Fruit fly (Drosophila melanogaster) whole organism, pupa: ENCODE data around the gene CG31551.

Source experiments
- CG10348 ChIP-seq: fragments of 200-800 bp; sonication (Bioruptor generic); IDR thresholded peaks from 2 replicates; pipeline ENCODE4 v1.3.6; 2022; ENCODE audit warnings: missing biosample characterization, missing genetic modification characterization
- CG12605 ChIP-seq: fragments of 200-800 bp; sonication (Bioruptor generic); IDR thresholded peaks from 2 replicates; pipeline ENCODE4 v1.3.6; 2022; ENCODE audit warnings: missing biosample characterization, missing genetic modification characterization
- CG13204 ChIP-seq: fragments of 200-800 bp; sonication (Bioruptor generic); optimal IDR thresholded peaks from 2 replicates; lab custom pipeline; 2018; ENCODE audit warnings: missing biosample characterization, mild to moderate bottlenecking, missing genetic modification characterization, moderate library complexity
- CG14655 ChIP-seq: fragments of 200-800 bp; sonication (Bioruptor generic); optimal IDR thresholded peaks from 3 replicates; lab custom pipeline; 2017; ENCODE audit warnings: mild to moderate bottlenecking, missing biosample characterization, missing genetic modification reagents, missing genetic modification characterization
- CG15710 ChIP-seq: fragments of 200-800 bp; sonication (Bioruptor generic); optimal IDR thresholded peaks from 2 replicates; lab custom pipeline; 2018; ENCODE audit warnings: missing biosample characterization, mild to moderate bottlenecking, missing genetic modification characterization, moderate library complexity
- CG17806 ChIP-seq: fragments of 200-800 bp; sonication (Bioruptor generic); optimal IDR thresholded peaks from 2 replicates; lab custom pipeline; 2018; ENCODE audit warnings: missing biosample characterization, mild to moderate bottlenecking, missing genetic modification characterization, moderate library complexity
- CG32121 ChIP-seq: fragments of 200-800 bp; sonication (Bioruptor generic); IDR thresholded peaks from 2 replicates; pipeline ENCODE4 v1.3.6; 2022; ENCODE audit warnings: missing biosample characterization, missing genetic modification characterization
- CG34367 ChIP-seq: fragments of 200-800 bp; sonication (Bioruptor generic); optimal IDR thresholded peaks from 2 replicates; lab custom pipeline; 2018; ENCODE audit warnings: missing biosample characterization, mild to moderate bottlenecking, missing genetic modification characterization
- CG4496 ChIP-seq: fragments of 200-800 bp; sonication (Bioruptor generic); IDR thresholded peaks from 3 replicates; pipeline ENCODE4 v1.3.6; 2022; ENCODE audit warnings: missing biosample characterization, missing genetic modification characterization
- CG8159 ChIP-seq: fragments of 200-800 bp; sonication (Bioruptor generic); optimal IDR thresholded peaks from 3 replicates; lab custom pipeline; 2018; ENCODE audit warnings: missing biosample characterization, mild to moderate bottlenecking, missing genetic modification characterization, moderate library complexity
- CG8301 ChIP-seq: fragments of 200-800 bp; sonication (Bioruptor generic); optimal IDR thresholded peaks from 2 replicates; lab custom pipeline; 2018; ENCODE audit warnings: missing biosample characterization, mild to moderate bottlenecking, missing genetic modification characterization
- CG9948 ChIP-seq: fragments of 200-800 bp; sonication (Bioruptor generic); optimal IDR thresholded peaks from 2 replicates; lab custom pipeline; 2018; ENCODE audit warnings: missing biosample characterization, mild to moderate bottlenecking, missing genetic modification characterization, moderate library complexity
- D1 ChIP-seq: fragments of 200-800 bp; sonication (Bioruptor generic); optimal IDR thresholded peaks from 2 replicates; lab custom pipeline; 2018; ENCODE audit warnings: missing biosample characterization, mild to moderate bottlenecking, missing genetic modification characterization, moderate library complexity
- EcR ChIP-seq: fragments of 200-800 bp; sonication (Bioruptor generic); optimal IDR thresholded peaks from 3 replicates; lab custom pipeline; 2019; ENCODE audit warnings: missing biosample characterization, missing genetic modification characterization, mild to moderate bottlenecking, moderate library complexity, missing genetic modification reagents
- Ets98B ChIP-seq: fragments of 200-800 bp; sonication (Bioruptor generic); IDR thresholded peaks from 2 replicates; pipeline ENCODE4 v1.3.6; 2022; ENCODE audit warnings: missing biosample characterization, missing genetic modification characterization
- Pif1A ChIP-seq: fragments of 200-800 bp; sonication (Bioruptor generic); optimal IDR thresholded peaks from 3 replicates; lab custom pipeline; 2016; ENCODE audit warnings: missing biosample characterization, missing genetic modification characterization
- Pif1B ChIP-seq: fragments of 200-800 bp; sonication (Bioruptor generic); optimal IDR thresholded peaks from 3 replicates; lab custom pipeline; 2016; ENCODE audit warnings: missing biosample characterization, missing genetic modification characterization
- Snoo ChIP-seq: fragments of 200-800 bp; sonication (Bioruptor generic); optimal IDR thresholded peaks from 3 replicates; lab custom pipeline; 2017; ENCODE audit warnings: missing biosample characterization, mild to moderate bottlenecking, missing genetic modification characterization, inconsistent platforms
- fd96Ca ChIP-seq: fragments of 200-800 bp; sonication (Bioruptor generic); IDR thresholded peaks from 3 replicates; pipeline ENCODE4 v1.3.6; 2022; ENCODE audit warnings: missing biosample characterization, missing genetic modification characterization
- gl ChIP-seq: fragments of 200-800 bp; sonication (Bioruptor generic); optimal IDR thresholded peaks from 2 replicates; lab custom pipeline; 2018; ENCODE audit warnings: missing biosample characterization, mild to moderate bottlenecking, missing genetic modification characterization
- rn ChIP-seq: fragments of 200-800 bp; sonication (Bioruptor generic); IDR thresholded peaks from 2 replicates; pipeline ENCODE4 v1.3.6; 2022; ENCODE audit warnings: missing biosample characterization, missing genetic modification characterization

CG31551 gene

DNA sequence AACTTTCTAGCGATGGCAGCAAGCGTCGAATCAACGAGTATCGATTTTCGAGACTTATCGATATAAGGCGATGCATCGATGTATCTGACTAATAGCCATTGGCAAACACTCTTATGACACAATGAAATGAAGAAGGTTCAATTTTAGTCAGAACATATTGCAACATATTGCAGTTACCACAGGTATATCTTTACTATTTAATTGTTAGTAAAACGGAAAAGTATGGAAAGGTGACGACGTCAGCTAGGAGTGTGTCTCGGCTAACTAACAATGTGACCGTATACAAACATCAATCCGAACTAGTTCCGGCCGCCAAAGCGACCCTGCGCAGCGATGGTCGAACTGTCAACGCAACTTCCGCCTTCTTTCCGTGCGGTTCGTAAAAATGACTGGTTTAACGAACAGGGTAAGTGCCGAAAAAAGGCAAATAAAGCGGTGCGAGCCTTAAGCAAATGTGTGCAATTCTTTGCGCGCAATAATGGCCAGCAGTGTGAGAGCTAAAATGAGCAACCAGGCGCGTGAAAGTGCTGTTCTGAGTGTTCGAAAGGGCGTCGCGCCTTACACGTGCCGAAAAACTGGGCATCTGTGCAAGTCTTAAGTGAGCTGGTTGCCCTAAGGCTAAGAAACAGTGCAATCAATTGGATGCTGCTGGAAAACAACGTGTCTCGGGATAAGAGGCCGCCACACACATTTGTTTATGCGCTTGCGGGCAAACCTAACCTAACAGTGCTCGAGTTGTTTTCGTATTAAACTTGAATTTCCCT lies 3.4 kb upstream of the CG31551 start, which contains the start of the genes Dph4, Spec2 and RpL13A:
Gene Dph4, minus strand, starts transcription at position 11 of the 764 bp plus-strand sequence.
Gene Spec2, minus strand, starts transcription at position 11 of the 764 bp plus-strand sequence.
Gene RpL13A, plus strand, starts transcription at position 360 of the 764 bp plus-strand sequence.
- TF ChIP-seq CG15710 (tag; lab: Kevin White, UChicago) (peak; percentile 63), gl (tag; lab: Kevin White, UChicago) (peak; percentile 72), CG9948 (tag; lab: Kevin White, UChicago) (peak; percentile 22), CG17806 (tag; lab: Kevin White, UChicago) (peak; percentile 34), CG34367 (tag; lab: Kevin White, UChicago) (peak; percentile 83), Snoo (tag; lab: Kevin White, UChicago) (peak; percentile 94), CG8301 (tag; lab: Kevin White, UChicago) (peak; percentile 42), CG32121 (GFP tag; lab: Robert Waterston, UW) (no peak), CG10348 (GFP tag; lab: Robert Waterston, UW) (no peak)

DNA sequence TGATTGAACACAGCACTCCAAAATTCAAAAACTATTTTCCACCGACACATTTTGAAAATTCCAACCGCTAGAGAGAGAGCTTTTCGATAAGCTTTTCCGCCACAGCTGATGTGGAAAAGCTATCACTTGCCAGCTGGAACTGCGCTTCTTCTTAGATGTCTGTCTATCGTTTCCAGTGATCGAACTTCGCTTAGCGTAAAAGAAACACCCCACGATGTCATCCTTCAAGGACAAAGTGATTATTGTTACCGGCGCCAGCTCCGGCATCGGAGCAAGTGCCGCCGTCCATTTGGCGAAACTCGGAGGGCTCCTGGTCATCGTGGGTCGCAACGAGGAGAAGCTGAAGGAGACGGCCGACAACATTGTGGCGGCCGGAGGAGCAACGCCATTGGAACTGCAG lies 4.5 kb downstream of the CG31551 start, which contains the start of gene CG31549:
Gene CG31549, plus strand, starts transcription at position 11 of the 400 bp plus-strand sequence.
- no peak for TF ChIP-seq CG9948 (tag; lab: Kevin White, UChicago)
- TF ChIP-seq Ets98B (GFP tag; lab: Robert Waterston, UW): no peak
- no peak for TF ChIP-seq CG4496 (GFP tag; lab: Robert Waterston, UW)
- TF ChIP-seq CG17806 (tag; lab: Kevin White, UChicago): no peak
- TF ChIP-seq CG8301 (tag; lab: Kevin White, UChicago): no peak
- no peak for TF ChIP-seq fd96Ca (GFP tag; lab: Robert Waterston, UW)
- no peak for TF ChIP-seq gl (tag; lab: Kevin White, UChicago)
- TF ChIP-seq CG10348 (GFP tag; lab: Robert Waterston, UW): no peak
- no peak for TF ChIP-seq CG12605 (GFP tag; lab: Robert Waterston, UW)
- no peak for TF ChIP-seq CG32121 (GFP tag; lab: Robert Waterston, UW)

DNA sequence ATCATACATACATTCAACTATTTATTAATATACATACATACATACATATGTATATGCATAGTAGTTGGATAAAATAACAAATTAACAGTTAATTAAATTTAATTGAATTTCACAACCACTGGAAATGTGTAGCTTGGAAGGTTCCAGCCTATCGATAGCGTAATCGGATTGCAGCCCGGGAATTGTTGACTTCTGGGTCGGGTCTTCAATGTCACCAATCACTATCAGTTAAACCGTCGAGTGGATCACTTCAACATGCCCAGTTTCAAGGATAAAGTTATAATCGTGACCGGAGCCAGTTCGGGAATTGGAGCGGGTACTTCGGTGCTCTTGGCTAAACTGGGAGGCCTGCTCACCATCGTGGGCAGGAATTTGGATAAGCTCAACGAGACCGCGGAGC lies 5.8 kb downstream of the CG31551 start, which contains the start of gene CG12171:
Gene CG12171, plus strand, starts transcription at position 191 of the 400 bp plus-strand sequence.
- TF ChIP-seq rn (no peak), CG12605 (GFP tag; lab: Robert Waterston, UW) (no peak), CG17806 (tag; lab: Kevin White, UChicago) (no peak), EcR (GFP tag; lab: Kevin White, UChicago) (peak; percentile 18), CG15710 (tag; lab: Kevin White, UChicago) (no peak), Ets98B (GFP tag; lab: Robert Waterston, UW) (no peak), CG9948 (tag; lab: Kevin White, UChicago) (no peak), CG14655 (GFP tag; lab: Kevin White, UChicago) (no peak), CG34367 (tag; lab: Kevin White, UChicago) (no peak)

DNA sequence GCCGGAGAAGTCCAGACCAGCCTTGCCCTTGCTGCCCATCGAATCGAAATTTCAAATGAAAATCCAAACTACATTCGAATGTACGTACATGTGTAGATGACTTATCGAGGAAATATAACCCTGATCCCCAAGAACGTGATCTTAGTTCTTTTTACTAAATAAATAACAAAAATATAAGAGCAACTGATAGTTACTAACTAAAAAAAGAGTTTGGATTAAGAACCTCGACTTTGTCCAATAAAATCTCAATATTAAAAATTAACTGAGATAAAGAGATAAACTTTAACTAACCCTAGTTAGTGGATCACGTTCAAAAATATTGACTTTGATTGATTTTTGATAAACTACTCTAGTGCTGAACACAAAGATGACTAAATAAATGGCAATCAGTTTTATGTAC lies 7.9 kb downstream of the CG31551 start, which contains the start of gene CG31546:
Gene CG31546, minus strand, starts transcription at position 101 of the 400 bp plus-strand sequence.
- no peak for TF ChIP-seq CG32121 (GFP tag; lab: Robert Waterston, UW)
- TF ChIP-seq rn: no peak
- TF ChIP-seq CG14655 (GFP tag; lab: Kevin White, UChicago): no peak
- TF ChIP-seq CG17806 (tag; lab: Kevin White, UChicago): no peak
- TF ChIP-seq Pif1A (GFP tag; lab: Kevin White, UChicago): no peak
- TF ChIP-seq EcR (GFP tag; lab: Kevin White, UChicago): no peak
- TF ChIP-seq CG8301 (tag; lab: Kevin White, UChicago): no peak

DNA sequence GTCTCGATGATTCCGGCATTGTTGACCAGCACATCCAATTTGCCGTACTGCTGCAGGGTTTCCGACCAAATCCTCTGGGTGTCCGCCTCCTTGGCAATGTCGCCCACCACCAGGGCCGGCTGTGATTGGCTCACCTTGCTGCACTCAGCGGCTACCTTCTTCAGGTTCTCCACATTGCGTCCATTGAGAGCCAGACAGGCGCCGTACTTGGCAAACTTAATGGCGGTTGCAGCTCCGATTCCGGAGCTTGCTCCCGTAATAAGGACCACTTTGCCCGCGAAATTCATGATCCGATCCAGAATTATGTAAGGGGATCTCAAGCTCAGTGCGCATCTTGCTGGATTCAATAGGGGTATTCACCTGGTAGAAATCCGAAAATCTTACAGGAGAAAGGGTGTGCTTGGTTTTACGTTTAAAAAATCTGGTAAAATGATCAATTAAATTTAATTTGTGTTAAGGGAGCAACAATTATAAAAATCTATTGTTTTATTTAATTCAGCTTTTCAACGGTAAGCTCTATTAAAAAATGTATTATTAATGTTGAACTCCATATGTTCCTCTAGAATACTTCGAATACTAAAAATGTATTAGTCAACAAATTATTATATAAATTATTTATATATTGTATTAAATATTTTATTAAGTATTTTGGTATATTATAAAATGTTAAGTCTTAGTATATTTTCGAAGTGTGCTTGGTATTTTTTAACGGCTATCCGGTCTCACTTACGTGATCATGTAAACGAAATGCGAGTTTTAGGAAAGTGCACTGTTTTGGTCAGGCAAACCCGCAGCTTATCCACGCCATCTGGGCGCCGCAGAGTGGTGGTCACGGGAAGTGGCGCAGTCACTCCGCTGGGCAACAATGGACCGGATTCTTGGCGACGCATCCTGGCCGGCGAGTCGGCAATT lies 9.1 kb downstream of the CG31551 start, which contains the start of the genes CG31548 and CG12170:
Gene CG31548, minus strand, starts transcription at position 334 of the 912 bp plus-strand sequence.
Gene CG12170, plus strand, starts transcription at position 716 of the 912 bp plus-strand sequence.
- TF ChIP-seq gl (tag; lab: Kevin White, UChicago): no peak
- TF ChIP-seq CG12605 (GFP tag; lab: Robert Waterston, UW): peak; percentile 12; the same call in 1 of the 2 replicates
- peak; percentile 27 for TF ChIP-seq Snoo (tag; lab: Kevin White, UChicago)
- no peak for TF ChIP-seq CG10348 (GFP tag; lab: Robert Waterston, UW)
- no peak for TF ChIP-seq CG34367 (tag; lab: Kevin White, UChicago)
- no peak for TF ChIP-seq CG13204 (GFP tag; lab: Kevin White, UChicago)
- no peak for TF ChIP-seq D1 (tag; lab: Kevin White, UChicago)
- TF ChIP-seq CG32121 (GFP tag; lab: Robert Waterston, UW): no peak
- no peak for TF ChIP-seq CG14655 (GFP tag; lab: Kevin White, UChicago)
- no peak for TF ChIP-seq CG4496 (GFP tag; lab: Robert Waterston, UW)
- TF ChIP-seq Pif1B (GFP tag; lab: Kevin White, UChicago): no peak
- TF ChIP-seq Pif1A (GFP tag; lab: Kevin White, UChicago): no peak
- TF ChIP-seq fd96Ca (GFP tag; lab: Robert Waterston, UW): 0 out of 3 replicates have a peak, but pooled peaks have one; percentile 6
- no peak for TF ChIP-seq Ets98B (GFP tag; lab: Robert Waterston, UW)
- TF ChIP-seq rn: no peak
- TF ChIP-seq CG17806 (tag; lab: Kevin White, UChicago): peak; percentile 48
- peak; percentile 34 for TF ChIP-seq CG15710 (tag; lab: Kevin White, UChicago)
- TF ChIP-seq EcR (GFP tag; lab: Kevin White, UChicago): no peak
- TF ChIP-seq CG8301 (tag; lab: Kevin White, UChicago): no peak
- no peak for TF ChIP-seq CG9948 (tag; lab: Kevin White, UChicago)
- TF ChIP-seq CG8159 (tag; lab: Kevin White, UChicago): no peak
